Fruit fly (Drosophila melanogaster) whole organism, adult: ENCODE measurements around the gene Wbp2.

Experiments used
- CG12768 ChIP-seq: fragments of 200-800 bp; sonication (Bioruptor generic); optimal IDR thresholded peaks from 2 replicates; lab custom pipeline; 2017; ENCODE audit warnings: missing biosample characterization, missing genetic modification characterization, mild to moderate bottlenecking, moderate library complexity, missing genetic modification reagents
- Clk ChIP-seq: fragments of 200-800 bp; sonication (Bioruptor generic); optimal IDR thresholded peaks from 2 replicates; lab custom pipeline; 2017; ENCODE audit warnings: missing biosample characterization, missing genetic modification characterization
- cic ChIP-seq: fragments of 200-800 bp; sonication (Bioruptor generic); optimal IDR thresholded peaks from 2 replicates; lab custom pipeline; 2017; ENCODE audit warnings: missing biosample characterization, mild to moderate bottlenecking, missing genetic modification characterization, moderate library complexity
- kay ChIP-seq: fragments of 200-800 bp; sonication (Bioruptor generic); peaks from one replicate; lab custom pipeline; 2016; ENCODE audit warnings: missing biosample characterization, missing genetic modification characterization, borderline replicate concordance
- pad ChIP-seq: fragments of 200-800 bp; sonication (Bioruptor generic); optimal IDR thresholded peaks from 3 replicates; lab custom pipeline; 2017; ENCODE audit warnings: missing biosample characterization, missing genetic modification characterization, mild to moderate bottlenecking, moderate library complexity, missing genetic modification reagents
- tj ChIP-seq: fragments of 200-800 bp; sonication (Bioruptor generic); optimal IDR thresholded peaks from 3 replicates; lab custom pipeline; 2017; ENCODE audit warnings: missing biosample characterization, mild to moderate bottlenecking, missing genetic modification characterization, moderate library complexity
- toe ChIP-seq: fragments of 200-800 bp; sonication (Bioruptor generic); optimal IDR thresholded peaks from 2 replicates; lab custom pipeline; 2016; ENCODE audit warnings: missing biosample characterization, missing genetic modification characterization

DNA sequence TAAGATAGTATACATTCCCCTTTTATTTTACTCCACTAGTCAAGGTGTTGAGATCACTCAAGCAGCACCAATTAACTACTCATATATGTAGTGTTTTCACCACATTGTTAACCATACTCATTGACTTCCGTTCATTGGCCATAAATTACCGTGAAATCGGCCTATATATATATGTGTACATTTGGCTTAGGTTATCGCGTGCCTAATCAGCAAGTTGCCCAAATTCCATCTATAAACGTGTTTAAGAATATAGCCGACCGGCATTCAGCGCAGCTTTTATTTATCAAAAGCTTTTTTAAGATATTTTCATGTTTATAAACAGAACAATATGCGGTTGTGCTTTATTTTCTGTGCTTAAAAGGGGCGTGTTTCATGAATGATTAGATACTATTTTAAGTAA lies 21.4 kb upstream of the Wbp2 start:
- TF ChIP-seq toe (GFP tag; lab: Kevin White, UChicago): no peak
- TF ChIP-seq tj (GFP tag; lab: Kevin White, UChicago): no peak
- TF ChIP-seq kay (GFP tag; lab: Kevin White, UChicago): no peak
- no peak for TF ChIP-seq pad (GFP tag; lab: Kevin White, UChicago)
- no peak for TF ChIP-seq cic
- TF ChIP-seq Clk (GFP tag; lab: Kevin White, UChicago): no peak
- TF ChIP-seq CG12768 (GFP tag; lab: Kevin White, UChicago): no peak
